Worm (Caenorhabditis elegans): ENCODE results near the gene Y97E10AR.4.

DNA sequence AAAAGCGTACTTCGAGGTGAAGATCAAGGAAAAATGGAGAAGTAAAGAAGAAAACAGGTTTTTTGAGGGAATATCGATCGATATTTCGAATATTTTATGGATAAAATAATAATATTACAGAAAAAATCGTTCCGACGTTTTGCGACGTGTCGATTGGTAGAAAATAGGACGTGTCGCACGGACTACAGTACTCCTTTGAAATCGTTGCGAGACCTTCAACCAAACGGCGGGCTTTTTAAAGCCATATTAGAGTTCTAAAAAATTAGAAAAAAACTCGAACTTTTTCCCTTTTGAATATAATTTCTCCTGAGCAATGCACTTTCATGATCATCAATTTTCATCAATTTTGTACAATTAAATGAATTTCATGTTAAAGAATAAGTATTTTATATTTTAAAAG is at the start of gene Y97E10AR.4:
- no peak for TF ChIP-seq him-1 (tag; optimal IDR thresholded peaks at IDR 0.05)
- TF ChIP-seq dao-5 (tag; optimal IDR thresholded peaks at IDR 0.05): no peak
